Worm (Caenorhabditis elegans) whole organism, L2 larva: ENCODE measurements around the gene str-204.

Source experiments
- R02D3.7 ChIP-seq: fragments of 150-350 bp; optimal IDR thresholded peaks from 2 replicates; lab custom pipeline; 2014; ENCODE audit warnings: missing biosample characterization, missing genetic modification characterization
- ZK546.5 ChIP-seq: sonication (generic microtip); optimal IDR thresholded peaks from 2 replicates; lab custom pipeline; 2017; ENCODE audit warnings: missing biosample characterization, missing genetic modification characterization
- alr-1 ChIP-seq: fragments of 150-350 bp; optimal IDR thresholded peaks from 2 replicates; lab custom pipeline; 2014; ENCODE audit warnings: missing biosample characterization, missing genetic modification characterization
- egl-27 ChIP-seq: sonication (generic microtip); optimal IDR thresholded peaks from 3 replicates; lab custom pipeline; 2017; ENCODE audit warnings: missing biosample characterization, missing genetic modification reagents, missing genetic modification characterization
- elt-1 ChIP-seq: fragments of 150-350 bp; optimal IDR thresholded peaks from 2 replicates; lab custom pipeline; 2014; ENCODE audit warnings: missing biosample characterization, missing genetic modification characterization
- elt-3 ChIP-seq: sonication (generic microtip); optimal IDR thresholded peaks from 2 replicates; lab custom pipeline; 2017; ENCODE audit warnings: missing biosample characterization, missing genetic modification characterization
- fos-1 ChIP-seq: fragments of 150-350 bp; optimal IDR thresholded peaks from 2 replicates; lab custom pipeline; 2014; ENCODE audit warnings: missing biosample characterization, missing genetic modification characterization
- lin-39 ChIP-seq: fragments of 150-350 bp; optimal IDR thresholded peaks from 2 replicates; lab custom pipeline; 2014; ENCODE audit warnings: missing biosample characterization, missing genetic modification reagents, missing genetic modification characterization
- mab-5 ChIP-seq: fragments of 150-350 bp; optimal IDR thresholded peaks from 2 replicates; lab custom pipeline; 2014; ENCODE audit warnings: missing biosample characterization, missing genetic modification characterization
- mdl-1 ChIP-seq, 2 experiments: fragments of 150-350 bp in 1 of 2; sonication (generic microtip) in 1 of 2; optimal IDR thresholded peaks; 2 replicates each; lab custom pipeline; 2017; ENCODE audit warnings: missing biosample characterization in 2 of 2, missing genetic modification characterization in 2 of 2
- nhr-10 ChIP-seq: sonication (generic microtip); optimal IDR thresholded peaks from 2 replicates; lab custom pipeline; 2017; ENCODE audit warnings: missing biosample characterization, missing genetic modification characterization
- nhr-12 ChIP-seq: fragments of 150-350 bp; optimal IDR thresholded peaks from 2 replicates; lab custom pipeline; 2014; ENCODE audit warnings: missing biosample characterization, missing genetic modification characterization
- nhr-23 ChIP-seq: fragments of 150-350 bp; optimal IDR thresholded peaks from 2 replicates; lab custom pipeline; 2014; ENCODE audit warnings: missing biosample characterization, missing genetic modification reagents, missing genetic modification characterization
- nhr-237 ChIP-seq: fragments of 150-350 bp; optimal IDR thresholded peaks from 2 replicates; lab custom pipeline; 2014; ENCODE audit warnings: missing biosample characterization, missing genetic modification characterization
- nhr-6 ChIP-seq: fragments of 150-350 bp; optimal IDR thresholded peaks from 2 replicates; lab custom pipeline; 2014; ENCODE audit warnings: missing biosample characterization, missing genetic modification characterization
- peb-1 ChIP-seq: fragments of 150-350 bp; optimal IDR thresholded peaks from 2 replicates; lab custom pipeline; 2014; ENCODE audit warnings: missing biosample characterization, missing genetic modification characterization
- sem-4 ChIP-seq: fragments of 150-350 bp; optimal IDR thresholded peaks from 2 replicates; lab custom pipeline; 2014; ENCODE audit warnings: missing biosample characterization, missing genetic modification reagents, missing genetic modification characterization
- sma-3 ChIP-seq: sonication (generic microtip); optimal IDR thresholded peaks from 2 replicates; lab custom pipeline; 2016; ENCODE audit warnings: missing genetic modification reagents, missing genetic modification characterization, missing compliant biosample characterization
- zag-1 ChIP-seq: fragments of 150-350 bp; optimal IDR thresholded peaks from 2 replicates; lab custom pipeline; 2014; ENCODE audit warnings: missing biosample characterization, missing genetic modification characterization

str-204 gene

ce11 chrV:7201353-7201752 is 41.9 kb downstream of the str-204 start:
- no peak for TF ChIP-seq nhr-6 (tag; lab: Kevin White, UChicago)
- no peak for TF ChIP-seq mab-5 (tag; lab: Kevin White, UChicago)
- TF ChIP-seq sem-4 (tag; lab: Kevin White, UChicago) = no peak
- no peak for TF ChIP-seq nhr-237
- TF ChIP-seq elt-1 (tag; lab: Kevin White, UChicago) = no peak
- TF ChIP-seq nhr-23 (tag; lab: Kevin White, UChicago) = no peak
- TF ChIP-seq elt-3 (tag; lab: Kevin White, UChicago) = no peak
- TF ChIP-seq alr-1 (tag; lab: Kevin White, UChicago) = no peak
- no peak for TF ChIP-seq zag-1
- no peak for TF ChIP-seq lin-39
- TF ChIP-seq R02D3.7 = no peak

ce11 chrV:7209001-7209400 is 49.5 kb downstream of the str-204 start:
- TF ChIP-seq fos-1 (no peak), mdl-1 (tag; optimal IDR thresholded peaks at IDR 0.05; lab: Kevin White, UChicago) (no peak), sem-4 (tag; lab: Kevin White, UChicago) (no peak), sma-3 (GFP tag; lab: Kevin White, UChicago) (no peak), nhr-10 (tag; lab: Kevin White, UChicago) (no peak), nhr-12 (tag; lab: Kevin White, UChicago) (no peak), egl-27 (tag; lab: Kevin White, UChicago) (no peak), ZK546.5 (tag; lab: Kevin White, UChicago) (no peak), lin-39 (no peak), peb-1 (tag; lab: Kevin White, UChicago) (no peak), nhr-23 (tag; lab: Kevin White, UChicago) (no peak)
